Fruit fly (Drosophila melanogaster) whole organism, wandering third instar larva: ENCODE results near the gene Sfp24Bd.

Experiments
- CG32264 ChIP-seq: fragments of 200-800 bp; sonication (Bioruptor generic); optimal IDR thresholded peaks from 2 replicates; lab custom pipeline; 2016; ENCODE audit warnings: missing biosample characterization, missing genetic modification characterization
- CG9705 ChIP-seq: fragments of 200-800 bp; sonication (Bioruptor generic); optimal IDR thresholded peaks from 2 replicates; lab custom pipeline; 2018; ENCODE audit warnings: missing biosample characterization, mild to moderate bottlenecking, missing genetic modification characterization
- CrebA ChIP-seq: fragments of 200-800 bp; sonication (Bioruptor generic); optimal IDR thresholded peaks from 2 replicates; lab custom pipeline; 2016; ENCODE audit warnings: missing biosample characterization, mild to moderate bottlenecking, missing genetic modification characterization, borderline replicate concordance
- Dfd ChIP-seq: fragments of >200 bp; optimal IDR thresholded peaks from 2 replicates; lab custom pipeline; 2017; ENCODE audit warnings: missing biosample characterization, missing genetic modification characterization
- Dif ChIP-seq: fragments of 200-275, 200-300 bp; sonication (Bioruptor generic); optimal IDR thresholded peaks from 2 replicates; lab custom pipeline; 2018; ENCODE audit warnings: missing biosample characterization, missing genetic modification characterization; ENCODE audit not compliant: partially characterized antibody
- HLH106 ChIP-seq: fragments of 200-800 bp; optimal IDR thresholded peaks from 3 replicates; lab custom pipeline; 2019; ENCODE audit warnings: missing biosample characterization, mild to moderate bottlenecking, missing genetic modification characterization, moderate library complexity
- Hnf4 ChIP-seq: fragments of 200-800 bp; sonication (Bioruptor generic); optimal IDR thresholded peaks from 2 replicates; lab custom pipeline; 2016; ENCODE audit warnings: missing biosample characterization, mild to moderate bottlenecking, missing genetic modification characterization
- Hr78 ChIP-seq: fragments of >200 bp; optimal IDR thresholded peaks from 2 replicates; lab custom pipeline; 2017; ENCODE audit warnings: missing biosample characterization, missing genetic modification characterization
- Hr83 ChIP-seq: fragments of 200-300 bp; sonication (Bioruptor generic); optimal IDR thresholded peaks from 2 replicates; lab custom pipeline; 2016; ENCODE audit warnings: missing biosample characterization, mild to moderate bottlenecking, missing genetic modification characterization, moderate library complexity; ENCODE audit not compliant: poor library complexity, severe bottlenecking
- Jra ChIP-seq: sonication (Bioruptor generic); optimal IDR thresholded peaks from 2 replicates; lab custom pipeline; 2016; ENCODE audit warnings: missing biosample characterization, missing genetic modification characterization
- Mio ChIP-seq: sonication (Bioruptor generic); optimal IDR thresholded peaks from 2 replicates; lab custom pipeline; 2016; ENCODE audit warnings: missing biosample characterization, missing genetic modification characterization
- Myc ChIP-seq: fragments of >200 bp; optimal IDR thresholded peaks from 2 replicates; lab custom pipeline; 2017
- OdsH ChIP-seq: fragments of 200-800 bp; sonication (Bioruptor generic); optimal IDR thresholded peaks from 2 replicates; lab custom pipeline; 2016; ENCODE audit warnings: missing biosample characterization, mild to moderate bottlenecking, missing genetic modification characterization
- Rel ChIP-seq, 2 experiments: fragments of 200-800 bp; sonication (Bioruptor generic) in 1 of 2; optimal IDR thresholded peaks; 2 replicates in 1 of 2; 3 replicates in 1 of 2; lab custom pipeline; 2016 to 2019; ENCODE audit warnings: mild to moderate bottlenecking in 2 of 2, missing biosample characterization in 2 of 2, missing genetic modification characterization in 2 of 2, moderate library complexity in 1 of 2
- Sp1 ChIP-seq: fragments of 200-800 bp; sonication (Bioruptor generic); optimal IDR thresholded peaks from 3 replicates; lab custom pipeline; 2019; ENCODE audit warnings: missing biosample characterization, mild to moderate bottlenecking, missing genetic modification characterization, moderate library complexity
- Vsx2 ChIP-seq: fragments of 200-300, 225-300 bp; sonication (Bioruptor generic); optimal IDR thresholded peaks from 2 replicates; lab custom pipeline; 2018; ENCODE audit warnings: missing biosample characterization, missing genetic modification characterization; ENCODE audit not compliant: partially characterized antibody
- br ChIP-seq: fragments of 200-800 bp; sonication (Bioruptor generic); optimal IDR thresholded peaks from 2 replicates; lab custom pipeline; 2016; ENCODE audit warnings: missing biosample characterization, missing genetic modification characterization
- brk ChIP-seq: fragments of 200-800 bp; sonication (Bioruptor generic); optimal IDR thresholded peaks from 2 replicates; lab custom pipeline; 2016; ENCODE audit warnings: missing biosample characterization, mild to moderate bottlenecking, missing genetic modification characterization
- dl ChIP-seq, 2 experiments: fragments of 175-275, 200-275 bp in 1 of 2; fragments of 200-275 bp in 1 of 2; sonication (Bioruptor generic); optimal IDR thresholded peaks; lab custom pipeline; 2018; ENCODE audit warnings: mild to moderate bottlenecking in 2 of 2, missing biosample characterization in 2 of 2, missing genetic modification characterization in 2 of 2, moderate library complexity in 2 of 2; ENCODE audit not compliant: partially characterized antibody in 2 of 2, insufficient read depth in 1 of 2
- dmrt93B ChIP-seq: fragments of 200-800 bp; sonication (Bioruptor generic); optimal IDR thresholded peaks from 2 replicates; lab custom pipeline; 2018; ENCODE audit warnings: missing biosample characterization, mild to moderate bottlenecking, missing genetic modification characterization
- dsf ChIP-seq: sonication (Bioruptor generic); optimal IDR thresholded peaks from 2 replicates; lab custom pipeline; 2016; ENCODE audit warnings: missing biosample characterization, missing genetic modification characterization, borderline replicate concordance
- ey ChIP-seq: fragments of 200-800 bp; sonication (Bioruptor generic); optimal IDR thresholded peaks from 2 replicates; lab custom pipeline; 2016; ENCODE audit warnings: missing biosample characterization, missing genetic modification characterization
- foxo ChIP-seq, 2 experiments: fragments of 200-800 bp; sonication (Bioruptor generic); optimal IDR thresholded peaks; 2 replicates in 1 of 2; 3 replicates in 1 of 2; lab custom pipeline; 2016 to 2017; ENCODE audit warnings: missing biosample characterization in 2 of 2, missing genetic modification characterization in 2 of 2
- fru ChIP-seq: fragments of 200-800 bp; sonication (Bioruptor generic); optimal IDR thresholded peaks from 3 replicates; lab custom pipeline; 2016; ENCODE audit warnings: missing biosample characterization, mild to moderate bottlenecking, missing genetic modification characterization
- h ChIP-seq: fragments of 200-800 bp; sonication (Bioruptor generic); optimal IDR thresholded peaks from 3 replicates; lab custom pipeline; 2016; ENCODE audit warnings: missing biosample characterization, mild to moderate bottlenecking, missing genetic modification characterization
- lola ChIP-seq: fragments of >200 bp; optimal IDR thresholded peaks from 2 replicates; lab custom pipeline; 2017; ENCODE audit warnings: missing biosample characterization, missing genetic modification characterization
- pan ChIP-seq: fragments of >200 bp; optimal IDR thresholded peaks from 2 replicates; lab custom pipeline; 2017
- psq ChIP-seq: fragments of 200-800 bp; sonication (Bioruptor generic); optimal IDR thresholded peaks from 3 replicates; lab custom pipeline; 2017; ENCODE audit warnings: missing biosample characterization, mild to moderate bottlenecking, missing genetic modification characterization, moderate library complexity
- rgr ChIP-seq: fragments of 200-800 bp; sonication (Bioruptor generic); optimal IDR thresholded peaks from 3 replicates; lab custom pipeline; 2016; ENCODE audit warnings: missing biosample characterization, mild to moderate bottlenecking, missing genetic modification characterization
- sage ChIP-seq: fragments of 200-800 bp; sonication (Bioruptor generic); optimal IDR thresholded peaks from 2 replicates; lab custom pipeline; 2016; ENCODE audit warnings: missing biosample characterization, mild to moderate bottlenecking, missing genetic modification characterization
- tai ChIP-seq: sonication (Bioruptor generic); optimal IDR thresholded peaks from 2 replicates; lab custom pipeline; 2016; ENCODE audit warnings: missing biosample characterization, missing genetic modification characterization
- usp ChIP-seq: fragments of >200 bp; optimal IDR thresholded peaks from 2 replicates; lab custom pipeline; 2017; ENCODE audit warnings: missing biosample characterization, missing genetic modification characterization

The Sfp24Bd gene

dm6 chr2L:3675770-3676169, 6.8 kb upstream of the Sfp24Bd start:
- no peak for TF ChIP-seq HLH106 (tag; lab: Kevin White, UChicago)
- TF ChIP-seq pan (lab: Kevin White, UChicago): no peak
- TF ChIP-seq Rel (GFP tag; optimal IDR thresholded peaks at IDR 0.05; lab: Kevin White, UChicago): no peak
- TF ChIP-seq Rel (tag; optimal IDR thresholded peaks at IDR 0.05; lab: Kevin White, UChicago): no peak

- TF ChIP-seq OdsH: no peak
- TF ChIP-seq Sp1 (GFP tag; lab: Kevin White, UChicago): no peak
- TF ChIP-seq Dfd: no peak
- TF ChIP-seq lola (GFP tag; lab: Kevin White, UChicago): no peak
- TF ChIP-seq ey (GFP tag; lab: Kevin White, UChicago): no peak
- no peak for TF ChIP-seq foxo (GFP tag; optimal IDR thresholded peaks at IDR 0.05; lab: Kevin White, UChicago)
- TF ChIP-seq pan (lab: Kevin White, UChicago): no peak
- no peak for TF ChIP-seq Mio
- TF ChIP-seq, all 38 proteins: peak for 0
Observed at dm6 chr2L:3670481-3670880, 1.5 kb upstream of the Sfp24Bd start, which contains the start of gene Sfp24Bc. Gene Sfp24Bc (minus strand): TSS chr2L:3670581.

- TF ChIP-seq Dif (GFP tag; lab: Kevin White, UChicago) (no peak), dsf (no peak), sage (GFP tag; lab: Kevin White, UChicago) (no peak)
Observed at dm6 chr2L:3669675-3670074, 741 bp upstream of the Sfp24Bd start, which contains the start of gene Sfp24Bb. Gene Sfp24Bb (minus strand): TSS chr2L:3669775.

- no peak for TF ChIP-seq Rel (GFP tag; optimal IDR thresholded peaks at IDR 0.05; lab: Kevin White, UChicago)
- no peak for TF ChIP-seq Rel (tag; optimal IDR thresholded peaks at IDR 0.05; lab: Kevin White, UChicago)
- no peak for TF ChIP-seq usp (GFP tag; lab: Kevin White, UChicago)
- no peak for TF ChIP-seq sage (GFP tag; lab: Kevin White, UChicago)
- no peak for TF ChIP-seq Mio
- TF ChIP-seq Dfd: no peak
- no peak for TF ChIP-seq br (GFP tag; lab: Kevin White, UChicago)
- no peak for TF ChIP-seq rgr
- TF ChIP-seq CG32264 (GFP tag; lab: Kevin White, UChicago): no peak
- TF ChIP-seq HLH106 (tag; lab: Kevin White, UChicago): no peak
- TF ChIP-seq Hr83 (GFP tag; lab: Kevin White, UChicago): no peak
- no peak for TF ChIP-seq Hr78 (GFP tag; lab: Kevin White, UChicago)
- TF ChIP-seq CG9705: no peak
- no peak for TF ChIP-seq fru (GFP tag; lab: Kevin White, UChicago)
- no peak for TF ChIP-seq tai (GFP tag; lab: Kevin White, UChicago)
- no peak for TF ChIP-seq Jra (GFP tag; lab: Kevin White, UChicago)
Observed at dm6 chr2L:3668451-3668850, 483 bp downstream of the Sfp24Bd start, which contains the start of gene Sfp24Ba. Gene Sfp24Ba (minus strand): TSS chr2L:3668551.

- TF ChIP-seq Dif (GFP tag; lab: Kevin White, UChicago): peak; percentile 42
- no peak for TF ChIP-seq ey (GFP tag; lab: Kevin White, UChicago)
- peak; percentile 54 for TF ChIP-seq Vsx2 (GFP tag; lab: Kevin White, UChicago)
- peak in 1 of 2 experiments; percentile 29 for TF ChIP-seq dl (GFP tag; optimal IDR thresholded peaks at IDR 0.05; lab: Kevin White, UChicago; ENCODE audit: insufficient read depth in 1 of 2, partially characterized antibody in 2 of 2)
- TF ChIP-seq psq: no peak
Observed at dm6 chr2L:3662307-3662795, 6.6 kb downstream of the Sfp24Bd start, which contains the start of gene Drgx. Gene Drgx (plus strand): TSS chr2L:3662745.

dm6 chr2L:3657349-3658142, 11.4 kb downstream of the Sfp24Bd start:
- TF ChIP-seq CG32264 (GFP tag; lab: Kevin White, UChicago): no peak
- TF ChIP-seq tai (GFP tag; lab: Kevin White, UChicago): peak; percentile 46
- TF ChIP-seq rgr: peak; percentile 34
- peak; percentile 50 for TF ChIP-seq HLH106 (tag; lab: Kevin White, UChicago)
- TF ChIP-seq Jra (GFP tag; lab: Kevin White, UChicago): no peak
- peak; percentile 26 for TF ChIP-seq dmrt93B (GFP tag; lab: Kevin White, UChicago)
- TF ChIP-seq ey (GFP tag; lab: Kevin White, UChicago): peak; percentile 43
- TF ChIP-seq brk (GFP tag; lab: Kevin White, UChicago): peak; percentile 19
- peak; percentile 45 for TF ChIP-seq h
- no peak for TF ChIP-seq Dfd
- TF ChIP-seq Hnf4 (GFP tag; lab: Kevin White, UChicago): peak; percentile 26
- no peak for TF ChIP-seq pan (lab: Kevin White, UChicago)
- TF ChIP-seq Myc (lab: Kevin White, UChicago): peak; percentile 90
- no peak for TF ChIP-seq usp (GFP tag; lab: Kevin White, UChicago)
- TF ChIP-seq CrebA (GFP tag; lab: Kevin White, UChicago): peak; percentile 60
- peak in 1 of 2 experiments; percentile 63 for TF ChIP-seq foxo (GFP tag; optimal IDR thresholded peaks at IDR 0.05; lab: Kevin White, UChicago)
- TF ChIP-seq Mio: no peak
- no peak for TF ChIP-seq Sp1 (GFP tag; lab: Kevin White, UChicago)
- TF ChIP-seq fru (GFP tag; lab: Kevin White, UChicago): peak; percentile 33
- TF ChIP-seq OdsH: peak; percentile 7
- TF ChIP-seq psq: no peak
